Fruit fly (Drosophila melanogaster) whole organism, prepupa: ENCODE data around the gene RpS14a.

Experiments used
- Blimp-1 ChIP-seq: fragments of 200-800 bp; sonication (Bioruptor generic); optimal IDR thresholded peaks from 3 replicates; lab custom pipeline; 2017; ENCODE audit warnings: missing biosample characterization, missing genetic modification characterization, mild to moderate bottlenecking, moderate library complexity, missing genetic modification reagents
- CG10631 ChIP-seq: fragments of 200-800 bp; sonication (Bioruptor generic); optimal IDR thresholded peaks from 2 replicates; lab custom pipeline; 2016; ENCODE audit warnings: missing biosample characterization, missing genetic modification characterization
- CG10669 ChIP-seq: fragments of 200-800 bp; sonication (Bioruptor generic); optimal IDR thresholded peaks from 3 replicates; lab custom pipeline; 2018; ENCODE audit warnings: missing biosample characterization, mild to moderate bottlenecking, missing genetic modification characterization, moderate library complexity
- CG11902 ChIP-seq: fragments of 200-800 bp; sonication (Bioruptor generic); optimal IDR thresholded peaks from 3 replicates; lab custom pipeline; 2016; ENCODE audit warnings: missing biosample characterization, missing genetic modification characterization
- CG15336 ChIP-seq: fragments of 200-800 bp; sonication (Bioruptor generic); IDR thresholded peaks from 2 replicates; pipeline ENCODE4 v1.3.6; 2022; ENCODE audit warnings: missing biosample characterization, missing genetic modification characterization
- CG1621 ChIP-seq: fragments of 200-800 bp; sonication (Bioruptor generic); optimal IDR thresholded peaks from 3 replicates; lab custom pipeline; 2018; ENCODE audit warnings: missing biosample characterization, mild to moderate bottlenecking, missing genetic modification characterization
- CG16779 ChIP-seq: fragments of 200-800 bp; sonication (Bioruptor generic); optimal IDR thresholded peaks from 3 replicates; lab custom pipeline; 2017; ENCODE audit warnings: missing biosample characterization, mild to moderate bottlenecking, missing genetic modification characterization
- CG31627 ChIP-seq: fragments of 200-800 bp; sonication (Bioruptor generic); optimal IDR thresholded peaks from 3 replicates; lab custom pipeline; 2016; ENCODE audit warnings: missing biosample characterization, missing genetic modification characterization
- CG34406 ChIP-seq: fragments of 200-800 bp; sonication (Bioruptor generic); optimal IDR thresholded peaks from 3 replicates; lab custom pipeline; 2016; ENCODE audit warnings: missing biosample characterization, missing genetic modification characterization
- CG3919 ChIP-seq: fragments of 200-800 bp; sonication (Bioruptor generic); optimal IDR thresholded peaks from 3 replicates; lab custom pipeline; 2016; ENCODE audit warnings: missing biosample characterization, missing genetic modification characterization
- CG4318 ChIP-seq: fragments of 200-800 bp; sonication (Bioruptor generic); optimal IDR thresholded peaks from 3 replicates; lab custom pipeline; 2017; ENCODE audit warnings: missing biosample characterization, mild to moderate bottlenecking, missing genetic modification characterization
- CG6163 ChIP-seq: fragments of 200-800 bp; sonication (Bioruptor generic); IDR thresholded peaks from 3 replicates; pipeline ENCODE4 v1.3.6; 2022; ENCODE audit warnings: missing biosample characterization, missing genetic modification characterization
- CG6808 ChIP-seq: fragments of 200-800 bp; sonication (Bioruptor generic); optimal IDR thresholded peaks from 3 replicates; lab custom pipeline; 2017; ENCODE audit warnings: missing biosample characterization, missing genetic modification characterization, mild to moderate bottlenecking, moderate library complexity, missing genetic modification reagents
- CG6854 ChIP-seq: fragments of 200-800 bp; sonication (Bioruptor generic); optimal IDR thresholded peaks from 2 replicates; lab custom pipeline; 2017; ENCODE audit warnings: missing biosample characterization, mild to moderate bottlenecking, missing genetic modification characterization
- CG7368 ChIP-seq: fragments of 200-800 bp; sonication (Bioruptor generic); optimal IDR thresholded peaks from 3 replicates; lab custom pipeline; 2016; ENCODE audit warnings: missing biosample characterization, missing genetic modification characterization
- CG8119 ChIP-seq: fragments of 200-800 bp; sonication (Bioruptor generic); IDR thresholded peaks from 3 replicates; pipeline ENCODE4 v1.3.6; 2022; ENCODE audit warnings: missing biosample characterization, missing genetic modification characterization
- CG8319 ChIP-seq: fragments of 200-800 bp; sonication (Bioruptor generic); optimal IDR thresholded peaks from 3 replicates; lab custom pipeline; 2016; ENCODE audit warnings: missing biosample characterization, missing genetic modification characterization
- CG8632 ChIP-seq: fragments of 200-800 bp; sonication (Bioruptor generic); optimal IDR thresholded peaks from 3 replicates; lab custom pipeline; 2016; ENCODE audit warnings: missing biosample characterization, missing genetic modification characterization
- CG9139 ChIP-seq: fragments of 200-800 bp; sonication (Bioruptor generic); optimal IDR thresholded peaks from 3 replicates; lab custom pipeline; 2017; ENCODE audit warnings: missing biosample characterization, mild to moderate bottlenecking, missing genetic modification characterization
- Eip75B ChIP-seq: fragments of 200-800 bp; sonication (Bioruptor generic); optimal IDR thresholded peaks from 3 replicates; lab custom pipeline; 2016; ENCODE audit warnings: missing biosample characterization, missing genetic modification characterization
- Eip78C ChIP-seq: fragments of 200-800 bp; sonication (Bioruptor generic); peaks from one replicate; lab custom pipeline; 2016; ENCODE audit warnings: missing biosample characterization, missing genetic modification characterization
- Eip93F ChIP-seq: fragments of 200-800 bp; sonication (Bioruptor generic); optimal IDR thresholded peaks from 2 replicates; lab custom pipeline; 2016; ENCODE audit warnings: missing biosample characterization, mild to moderate bottlenecking, missing genetic modification characterization
- Hr38 ChIP-seq: sonication (Bioruptor generic); optimal IDR thresholded peaks from 2 replicates; lab custom pipeline; 2016; ENCODE audit warnings: missing biosample characterization, missing genetic modification characterization
- Hr39 ChIP-seq: fragments of 200-800 bp; sonication (Bioruptor generic); optimal IDR thresholded peaks from 2 replicates; lab custom pipeline; 2016; ENCODE audit warnings: missing biosample characterization, missing genetic modification characterization
- Hr4 ChIP-seq: fragments of 200-800 bp; sonication (Bioruptor generic); optimal IDR thresholded peaks from 3 replicates; lab custom pipeline; 2016; ENCODE audit warnings: missing biosample characterization, missing genetic modification characterization
- Lpt ChIP-seq: fragments of 200-800 bp; sonication (Bioruptor generic); optimal IDR thresholded peaks from 3 replicates; lab custom pipeline; 2016; ENCODE audit warnings: missing biosample characterization, missing genetic modification characterization
- Met ChIP-seq: fragments of 200-800 bp; sonication (Bioruptor generic); optimal IDR thresholded peaks from 3 replicates; lab custom pipeline; 2016; ENCODE audit warnings: missing biosample characterization, missing genetic modification characterization
- OdsH ChIP-seq: fragments of 200-800 bp; sonication (Bioruptor generic); optimal IDR thresholded peaks from 3 replicates; lab custom pipeline; 2016; ENCODE audit warnings: missing biosample characterization, missing genetic modification characterization
- Smox ChIP-seq: fragments of 200-800 bp; sonication (Bioruptor generic); optimal IDR thresholded peaks from 3 replicates; lab custom pipeline; 2016; ENCODE audit warnings: missing biosample characterization, missing genetic modification characterization
- Sox102F ChIP-seq: fragments of 200-800 bp; sonication (Bioruptor generic); optimal IDR thresholded peaks from 2 replicates; lab custom pipeline; 2016; ENCODE audit warnings: missing biosample characterization, mild to moderate bottlenecking, missing genetic modification characterization
- Sox14 ChIP-seq: fragments of 200-800 bp; sonication (Bioruptor generic); optimal IDR thresholded peaks from 3 replicates; lab custom pipeline; 2016; ENCODE audit warnings: missing biosample characterization, missing genetic modification characterization
- Sox15 ChIP-seq: fragments of 200-800 bp; sonication (Bioruptor generic); optimal IDR thresholded peaks from 3 replicates; lab custom pipeline; 2016; ENCODE audit warnings: missing biosample characterization, missing genetic modification characterization
- achi ChIP-seq: fragments of 200-800 bp; sonication (Bioruptor generic); optimal IDR thresholded peaks from 3 replicates; lab custom pipeline; 2016; ENCODE audit warnings: missing biosample characterization, missing genetic modification characterization
- acj6 ChIP-seq: fragments of 200-800 bp; sonication (Bioruptor generic); optimal IDR thresholded peaks from 3 replicates; lab custom pipeline; 2016; ENCODE audit warnings: missing biosample characterization, missing genetic modification characterization
- cyc ChIP-seq: fragments of 200-800 bp; sonication (Bioruptor generic); optimal IDR thresholded peaks from 3 replicates; lab custom pipeline; 2016; ENCODE audit warnings: missing biosample characterization, missing genetic modification characterization
- dac ChIP-seq: fragments of 200-800 bp; sonication (Bioruptor generic); optimal IDR thresholded peaks from 2 replicates; lab custom pipeline; 2017; ENCODE audit warnings: missing biosample characterization, mild to moderate bottlenecking, missing genetic modification characterization
- eg ChIP-seq: fragments of 200-800 bp; sonication (Bioruptor generic); IDR thresholded peaks from 3 replicates; pipeline ENCODE4 v1.3.6; 2022; ENCODE audit warnings: missing biosample characterization, missing genetic modification characterization
- esn ChIP-seq: fragments of 200-800 bp; sonication (Bioruptor generic); optimal IDR thresholded peaks from 2 replicates; lab custom pipeline; 2016; ENCODE audit warnings: missing biosample characterization, mild to moderate bottlenecking, missing genetic modification characterization, moderate library complexity
- fd59A ChIP-seq: fragments of 200-800 bp; sonication (Bioruptor generic); optimal IDR thresholded peaks from 2 replicates; lab custom pipeline; 2017; ENCODE audit warnings: missing biosample characterization, mild to moderate bottlenecking, missing genetic modification characterization, missing genetic modification reagents
- fd85E ChIP-seq: fragments of 200-800 bp; sonication (Bioruptor generic); optimal IDR thresholded peaks from 3 replicates; lab custom pipeline; 2016; ENCODE audit warnings: missing biosample characterization, missing genetic modification characterization
- lz ChIP-seq: fragments of 200-800 bp; sonication (Bioruptor generic); optimal IDR thresholded peaks from 3 replicates; lab custom pipeline; 2016; ENCODE audit warnings: missing biosample characterization, missing genetic modification characterization
- pdm3 ChIP-seq: fragments of 200-800 bp; sonication (Bioruptor generic); optimal IDR thresholded peaks from 3 replicates; lab custom pipeline; 2016; ENCODE audit warnings: missing biosample characterization, missing genetic modification characterization
- salr ChIP-seq, 2 experiments: fragments of 200-800 bp; sonication (Bioruptor generic); optimal IDR thresholded peaks; 3 replicates each; lab custom pipeline; 2016 to 2018; ENCODE audit warnings: missing biosample characterization in 2 of 2, missing genetic modification characterization in 2 of 2, mild to moderate bottlenecking in 1 of 2
- spab ChIP-seq: fragments of 200-800 bp; sonication (Bioruptor generic); optimal IDR thresholded peaks from 2 replicates; lab custom pipeline; 2017; ENCODE audit warnings: missing biosample characterization, mild to moderate bottlenecking, missing genetic modification characterization, missing genetic modification reagents
- ss ChIP-seq, 2 experiments: fragments of 200-800 bp; sonication (Bioruptor generic); optimal IDR thresholded peaks; 2 replicates in 1 of 2; 3 replicates in 1 of 2; lab custom pipeline; 2017 to 2018; ENCODE audit warnings: mild to moderate bottlenecking in 2 of 2, missing biosample characterization in 2 of 2, missing genetic modification characterization in 2 of 2, moderate library complexity in 1 of 2
- svp ChIP-seq: fragments of 200-800 bp; sonication (Bioruptor generic); peaks from one replicate; lab custom pipeline; 2016; ENCODE audit warnings: missing biosample characterization, missing genetic modification characterization
- topi ChIP-seq: fragments of 200-800 bp; sonication (Bioruptor generic); optimal IDR thresholded peaks from 3 replicates; lab custom pipeline; 2016; ENCODE audit warnings: missing biosample characterization, missing genetic modification characterization
- vri ChIP-seq: fragments of 200-800 bp; sonication (Bioruptor generic); optimal IDR thresholded peaks from 3 replicates; lab custom pipeline; 2016; ENCODE audit warnings: missing biosample characterization, mild to moderate bottlenecking, missing genetic modification characterization

RpS14a gene

dm6 chrX:7911983-7912630 is 21.4 kb upstream of the RpS14a start, which contains the start of gene snz (continued):
- no peak for TF ChIP-seq pdm3 (GFP tag; lab: Kevin White, UChicago)
- TF ChIP-seq Eip75B (GFP tag; lab: Kevin White, UChicago) = no peak
- no peak for TF ChIP-seq eg
- TF ChIP-seq CG7368 (GFP tag; lab: Kevin White, UChicago) = no peak
- TF ChIP-seq CG6163 = no peak
- TF ChIP-seq achi = peak; percentile 28
- TF ChIP-seq salr (GFP tag; optimal IDR thresholded peaks at IDR 0.05; lab: Kevin White, UChicago) = no peak
- no peak for TF ChIP-seq fd85E (GFP tag; lab: Kevin White, UChicago)
- TF ChIP-seq Hr38 = no peak
- TF ChIP-seq vri (GFP tag; lab: Kevin White, UChicago) = peak; percentile 0
- TF ChIP-seq CG8319 (GFP tag; lab: Kevin White, UChicago) = no peak
- TF ChIP-seq Sox14 = no peak
- TF ChIP-seq Lpt (GFP tag; lab: Kevin White, UChicago) = no peak
- no peak for TF ChIP-seq CG1621 (tag; lab: Kevin White, UChicago)
- no peak for TF ChIP-seq acj6 (GFP tag; lab: Kevin White, UChicago)
- no peak for TF ChIP-seq dac (GFP tag; lab: Kevin White, UChicago)
- no peak for TF ChIP-seq CG3919 (GFP tag; lab: Kevin White, UChicago)
- TF ChIP-seq lz (GFP tag; lab: Kevin White, UChicago) = no peak
- TF ChIP-seq CG8632 = no peak
- TF ChIP-seq esn (GFP tag; lab: Kevin White, UChicago) = peak; percentile 10
- TF ChIP-seq fd59A (GFP tag; lab: Kevin White, UChicago) = no peak
- peak; percentile 20 for TF ChIP-seq CG9139 (GFP tag; lab: Kevin White, UChicago)
- TF ChIP-seq cyc (GFP tag; lab: Kevin White, UChicago) = no peak
- no peak for TF ChIP-seq CG8119 (GFP tag; lab: Robert Waterston, UW)
- TF ChIP-seq Smox (GFP tag; lab: Kevin White, UChicago) = no peak
- TF ChIP-seq Eip93F (GFP tag; lab: Kevin White, UChicago) = no peak
- no peak for TF ChIP-seq CG4318 (GFP tag; lab: Kevin White, UChicago)
- TF ChIP-seq CG10631 (GFP tag; lab: Kevin White, UChicago) = no peak
- TF ChIP-seq OdsH = no peak
- no peak for TF ChIP-seq CG15336
- TF ChIP-seq ss (GFP tag; optimal IDR thresholded peaks at IDR 0.05; lab: Kevin White, UChicago) = peak in 1 of 2 experiments; percentile 17
- TF ChIP-seq CG31627 (GFP tag; lab: Kevin White, UChicago) = no peak
- no peak for TF ChIP-seq Sox15 (GFP tag; lab: Kevin White, UChicago)
- TF ChIP-seq Hr39 = no peak

dm6 chrX:7920081-7920688 is 13.4 kb upstream of the RpS14a start, which contains the start of the genes hdm and Ykt6:
hdm (minus strand) TSS chrX:7920131.
Ykt6 (plus strand) TSS chrX:7920409.
- TF ChIP-seq spab (GFP tag; lab: Kevin White, UChicago) (no peak), CG4318 (GFP tag; lab: Kevin White, UChicago) (no peak), Met (GFP tag; lab: Kevin White, UChicago) (no peak), CG16779 (no peak), CG3919 (GFP tag; lab: Kevin White, UChicago) (no peak), CG6808 (GFP tag; lab: Kevin White, UChicago) (no peak), Hr4 (GFP tag; lab: Kevin White, UChicago) (no peak), Hr38 (peak; percentile 23), CG10669 (GFP tag; lab: Kevin White, UChicago) (no peak), acj6 (GFP tag; lab: Kevin White, UChicago) (peak; percentile 71), topi (peak; percentile 78), CG31627 (GFP tag; lab: Kevin White, UChicago) (peak; percentile 79), CG34406 (no peak), CG10631 (GFP tag; lab: Kevin White, UChicago) (peak; percentile 81), CG1621 (tag; lab: Kevin White, UChicago) (peak; percentile 57), CG6163 (no peak; the same call in 1 of the 3 replicates), achi (peak; percentile 74), eg (no peak; the same call in 2 of the 3 replicates), Blimp-1 (GFP tag; lab: Kevin White, UChicago) (no peak), svp (peak; percentile 85), Hr39 (no peak), fd85E (GFP tag; lab: Kevin White, UChicago) (no peak), Sox102F (GFP tag; lab: Kevin White, UChicago) (no peak), Eip78C (GFP tag; lab: Kevin White, UChicago) (peak; percentile 82), Lpt (GFP tag; lab: Kevin White, UChicago) (peak; percentile 27), fd59A (GFP tag; lab: Kevin White, UChicago) (peak; percentile 28), CG9139 (GFP tag; lab: Kevin White, UChicago) (no peak), CG6854 (GFP tag; lab: Kevin White, UChicago) (no peak), CG11902 (GFP tag; lab: Kevin White, UChicago) (peak; percentile 27)
